Worm (Caenorhabditis elegans) whole organism, early embryonic: ENCODE measurements around the gene C18H7.6.

Experiments
- B0310.2 ChIP-seq: sonication (generic microtip); optimal IDR thresholded peaks from 2 replicates; lab custom pipeline; 2016; ENCODE audit warnings: mild to moderate bottlenecking, missing genetic modification characterization, missing compliant biosample characterization
- F13C5.2 ChIP-seq: sonication (generic microtip); optimal IDR thresholded peaks from 2 replicates; lab custom pipeline; 2017; ENCODE audit warnings: mild to moderate bottlenecking, missing genetic modification characterization, inconsistent platforms, missing compliant biosample characterization
- ama-1 ChIP-seq: fragments of 150-350 bp; optimal IDR thresholded peaks from 2 replicates; lab custom pipeline; 2014
- ceh-13 ChIP-seq: fragments of 200-800 bp; sonication (Bioruptor generic); optimal IDR thresholded peaks from 2 replicates; lab custom pipeline; 2018; ENCODE audit warnings: mild to moderate bottlenecking, missing genetic modification characterization, missing compliant biosample characterization
- ets-7 ChIP-seq: sonication (generic microtip); optimal IDR thresholded peaks from 2 replicates; lab custom pipeline; 2016; ENCODE audit warnings: missing genotype, missing genetic modification characterization, missing compliant biosample characterization
- flt-1 ChIP-seq: fragments of 200-800 bp; sonication (Bioruptor generic); IDR thresholded peaks from 2 replicates; pipeline ENCODE4 v1.3.6; 2022; ENCODE audit warnings: missing genetic modification characterization, missing compliant biosample characterization
- hmbx-1 ChIP-seq: sonication (generic microtip); optimal IDR thresholded peaks from 2 replicates; lab custom pipeline; 2016; ENCODE audit warnings: mild to moderate bottlenecking, missing genetic modification characterization, missing compliant biosample characterization
- hmg-4 ChIP-seq: fragments of 200-800 bp; sonication (Bioruptor generic); optimal IDR thresholded peaks from 2 replicates; lab custom pipeline; 2018; ENCODE audit warnings: mild to moderate bottlenecking, missing genetic modification characterization, missing compliant biosample characterization

DNA sequence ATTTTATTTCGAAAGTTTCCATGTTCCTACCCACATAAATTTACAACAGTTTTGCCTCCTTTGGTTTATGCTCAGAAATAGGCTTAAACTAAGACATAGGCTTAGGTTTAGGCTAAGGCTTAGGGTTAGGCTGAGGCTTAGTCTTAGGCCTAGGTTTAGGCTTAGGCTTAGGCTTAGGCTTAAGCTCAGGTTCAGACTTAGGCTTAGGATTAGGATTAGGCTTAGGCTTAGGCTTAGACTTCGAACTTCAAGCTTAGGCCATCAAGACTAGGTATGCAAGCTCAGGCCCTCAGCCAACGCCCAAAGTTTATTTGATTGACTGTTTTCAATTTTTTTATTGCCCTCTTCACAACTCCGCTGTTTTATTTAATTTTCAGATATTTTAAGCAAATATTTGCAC is 46.4 kb downstream of the C18H7.6 start:
- TF ChIP-seq F13C5.2 (tag; lab: Kevin White, UChicago) (no peak), ceh-13 (GFP tag; lab: Kevin White, UChicago) (no peak), hmg-4 (GFP tag; lab: Kevin White, UChicago) (no peak), flt-1 (GFP tag; lab: Robert Waterston, UW) (no peak), ama-1 (lab: Kevin White, UChicago) (no peak), hmbx-1 (tag; lab: Kevin White, UChicago) (no peak), ets-7 (no peak), B0310.2 (tag; lab: Kevin White, UChicago) (no peak)
